Fruit fly (Drosophila melanogaster) whole organism, embryonic: ENCODE measurements around the gene COX7AL.

Source experiments
- CG11093 ChIP-seq: fragments of 200-800 bp; sonication (Bioruptor generic); IDR thresholded peaks from 3 replicates; pipeline ENCODE4 v1.3.6; 2022; ENCODE audit warnings: missing biosample characterization, missing genetic modification characterization
- CG11247 ChIP-seq: fragments of 200-800 bp; sonication (Bioruptor generic); IDR thresholded peaks from 2 replicates; pipeline ENCODE4 v1.3.6; 2022; ENCODE audit warnings: missing biosample characterization, missing genetic modification characterization
- CG11398 ChIP-seq: fragments of 200-800 bp; sonication (Bioruptor generic); optimal IDR thresholded peaks from 2 replicates; lab custom pipeline; 2016; ENCODE audit warnings: missing biosample characterization, missing genetic modification characterization
- CG12104 ChIP-seq: fragments of 200-800 bp; sonication (Bioruptor generic); optimal IDR thresholded peaks from 3 replicates; lab custom pipeline; 2016; ENCODE audit warnings: missing biosample characterization, missing genetic modification characterization
- CG13424 ChIP-seq: fragments of 200-800 bp; sonication (Bioruptor generic); optimal IDR thresholded peaks from 2 replicates; lab custom pipeline; 2019; ENCODE audit warnings: missing biosample characterization, mild to moderate bottlenecking, missing genetic modification characterization, moderate library complexity
- CG13624 ChIP-seq: fragments of 200-800 bp; sonication (Bioruptor generic); optimal IDR thresholded peaks from 2 replicates; lab custom pipeline; 2016; ENCODE audit warnings: missing biosample characterization, missing genetic modification characterization
- CG15269 ChIP-seq: fragments of 200-800 bp; sonication (Bioruptor generic); optimal IDR thresholded peaks from 2 replicates; lab custom pipeline; 2018; ENCODE audit warnings: missing biosample characterization, mild to moderate bottlenecking, missing genetic modification characterization, moderate library complexity
- CG15696 ChIP-seq: fragments of 200-800 bp; sonication (Bioruptor generic); optimal IDR thresholded peaks from 2 replicates; lab custom pipeline; 2019; ENCODE audit warnings: missing biosample characterization, mild to moderate bottlenecking, missing genetic modification characterization, moderate library complexity
- CG17829 ChIP-seq: fragments of 200-800 bp; optimal IDR thresholded peaks from 2 replicates; lab custom pipeline; 2019; ENCODE audit warnings: missing biosample characterization, mild to moderate bottlenecking, missing genetic modification characterization, moderate library complexity
- CG18476 ChIP-seq: fragments of 200-800 bp; sonication (Bioruptor generic); optimal IDR thresholded peaks from 2 replicates; lab custom pipeline; 2016; ENCODE audit warnings: missing biosample characterization, mild to moderate bottlenecking, missing genetic modification characterization
- CG18599 ChIP-seq: fragments of 200-800 bp; sonication (Bioruptor generic); optimal IDR thresholded peaks from 3 replicates; lab custom pipeline; 2017; ENCODE audit warnings: missing biosample characterization, missing genetic modification characterization, mild to moderate bottlenecking, moderate library complexity, missing genetic modification reagents
- CG2120 ChIP-seq: fragments of 200-800 bp; sonication (Bioruptor generic); optimal IDR thresholded peaks from 3 replicates; lab custom pipeline; 2016; ENCODE audit warnings: missing biosample characterization, missing genetic modification characterization
- CG31388 ChIP-seq: fragments of 200-800 bp; sonication (Bioruptor generic); optimal IDR thresholded peaks from 2 replicates; lab custom pipeline; 2016; ENCODE audit warnings: missing biosample characterization, missing genetic modification characterization
- CG3163 ChIP-seq: fragments of 200-800 bp; sonication (Bioruptor generic); optimal IDR thresholded peaks from 3 replicates; lab custom pipeline; 2016; ENCODE audit warnings: missing biosample characterization, missing genetic modification characterization
- CG32767 ChIP-seq: fragments of 200-800 bp; sonication (Bioruptor generic); IDR thresholded peaks from 2 replicates; pipeline ENCODE4 v1.3.6; 2022; ENCODE audit warnings: missing biosample characterization, missing genetic modification characterization
- CG34376 ChIP-seq: fragments of 200-800 bp; sonication (Bioruptor generic); optimal IDR thresholded peaks from 2 replicates; lab custom pipeline; 2018; ENCODE audit warnings: missing biosample characterization, mild to moderate bottlenecking, missing genetic modification characterization
- CG3847 ChIP-seq: fragments of 200-800 bp; sonication (Bioruptor generic); IDR thresholded peaks from 2 replicates; pipeline ENCODE4 v1.3.6; 2022; ENCODE audit warnings: missing biosample characterization, missing genetic modification characterization
- CG4617 ChIP-seq: fragments of 200-800 bp; sonication (Bioruptor generic); optimal IDR thresholded peaks from 3 replicates; lab custom pipeline; 2016; ENCODE audit warnings: missing biosample characterization, missing genetic modification characterization, borderline replicate concordance
- CG5180 ChIP-seq: fragments of 200-800 bp; sonication (Bioruptor generic); optimal IDR thresholded peaks from 3 replicates; lab custom pipeline; 2017; ENCODE audit warnings: missing biosample characterization, missing genetic modification characterization, mild to moderate bottlenecking, moderate library complexity, missing genetic modification reagents
- CG5953 ChIP-seq: fragments of 200-800 bp; sonication (Bioruptor generic); IDR thresholded peaks from 2 replicates; pipeline ENCODE4 v1.3.6; 2022; ENCODE audit warnings: missing biosample characterization, missing genetic modification characterization
- CG6765 ChIP-seq: fragments of 200-800 bp; sonication (Bioruptor generic); optimal IDR thresholded peaks from 3 replicates; lab custom pipeline; 2017; ENCODE audit warnings: missing biosample characterization, mild to moderate bottlenecking, missing genetic modification characterization
- CG7839 ChIP-seq: fragments of 200-800 bp; sonication (Bioruptor generic); optimal IDR thresholded peaks from 3 replicates; lab custom pipeline; 2018; ENCODE audit warnings: missing biosample characterization, mild to moderate bottlenecking, missing genetic modification characterization, moderate library complexity
- CG8281 ChIP-seq: fragments of 200-800 bp; sonication (Bioruptor generic); optimal IDR thresholded peaks from 2 replicates; lab custom pipeline; 2018; ENCODE audit warnings: missing biosample characterization, mild to moderate bottlenecking, missing genetic modification characterization, moderate library complexity
- CG8924 ChIP-seq: fragments of 200-800 bp; optimal IDR thresholded peaks from 3 replicates; lab custom pipeline; 2019; ENCODE audit warnings: missing biosample characterization, mild to moderate bottlenecking, missing genetic modification characterization, moderate library complexity
- CG9817 ChIP-seq: fragments of 200-800 bp; sonication (Bioruptor generic); optimal IDR thresholded peaks from 2 replicates; lab custom pipeline; 2018; ENCODE audit warnings: missing biosample characterization, mild to moderate bottlenecking, missing genetic modification characterization, moderate library complexity
- Dad ChIP-seq: fragments of 200-800 bp; sonication (Bioruptor generic); optimal IDR thresholded peaks from 3 replicates; lab custom pipeline; 2016; ENCODE audit warnings: missing biosample characterization, missing genetic modification characterization
- Dp ChIP-seq: fragments of 200-800 bp; sonication (Bioruptor generic); optimal IDR thresholded peaks from 2 replicates; lab custom pipeline; 2018; ENCODE audit warnings: missing biosample characterization, mild to moderate bottlenecking, missing genetic modification characterization, moderate library complexity
- E2f1 ChIP-seq: fragments of 200-800 bp; sonication (Bioruptor generic); IDR thresholded peaks from 2 replicates; pipeline ENCODE4 v1.3.6; 2022; ENCODE audit warnings: missing biosample characterization, missing genetic modification characterization
- E2f2 ChIP-seq: fragments of 200-800 bp; sonication (Bioruptor generic); IDR thresholded peaks from 2 replicates; pipeline ENCODE4 v1.3.6; 2022; ENCODE audit warnings: missing biosample characterization, missing genetic modification characterization
- HHEX ChIP-seq: fragments of 200-800 bp; sonication (Bioruptor generic); optimal IDR thresholded peaks from 3 replicates; lab custom pipeline; 2017; ENCODE audit warnings: missing biosample characterization, mild to moderate bottlenecking, missing genetic modification characterization, missing genetic modification reagents
- Hmx ChIP-seq: fragments of 200-800 bp; sonication (Bioruptor generic); optimal IDR thresholded peaks from 2 replicates; lab custom pipeline; 2016; ENCODE audit warnings: missing biosample characterization, missing genetic modification characterization
- Hr51 ChIP-seq, 2 experiments: fragments of 200-800 bp; sonication (Bioruptor generic); optimal IDR thresholded peaks; 2 replicates in 1 of 2; 3 replicates in 1 of 2; lab custom pipeline; 2016 to 2018; ENCODE audit warnings: missing biosample characterization in 2 of 2, missing genetic modification characterization in 2 of 2, mild to moderate bottlenecking in 1 of 2, moderate library complexity in 1 of 2
- Lim3 ChIP-seq: fragments of 200-800 bp; sonication (Bioruptor generic); IDR thresholded peaks from 2 replicates; pipeline ENCODE4 v1.3.6; 2022; ENCODE audit warnings: missing biosample characterization, missing genetic modification characterization
- Mad ChIP-seq: fragments of 200-800 bp; sonication (Bioruptor generic); optimal IDR thresholded peaks from 2 replicates; lab custom pipeline; 2016; ENCODE audit warnings: missing biosample characterization, missing genetic modification characterization
- Neu2 ChIP-seq: fragments of 200-800 bp; sonication (Bioruptor generic); optimal IDR thresholded peaks from 3 replicates; lab custom pipeline; 2016; ENCODE audit warnings: missing biosample characterization, missing genetic modification characterization, borderline replicate concordance
- Nf-YB ChIP-seq: fragments of 200-800 bp; sonication (Bioruptor generic); optimal IDR thresholded peaks from 3 replicates; lab custom pipeline; 2019; ENCODE audit warnings: missing biosample characterization, mild to moderate bottlenecking, missing genetic modification characterization, moderate library complexity
- NfI ChIP-seq: fragments of 200-800 bp; sonication (Bioruptor generic); optimal IDR thresholded peaks from 3 replicates; lab custom pipeline; 2018; ENCODE audit warnings: missing biosample characterization, mild to moderate bottlenecking, missing genetic modification characterization, moderate library complexity
- TFAM ChIP-seq: fragments of 200-800 bp; sonication (Bioruptor generic); optimal IDR thresholded peaks from 2 replicates; lab custom pipeline; 2017; ENCODE audit warnings: missing biosample characterization, missing genetic modification characterization, inconsistent platforms
- abd-A ChIP-seq: fragments of 200-800 bp; sonication (Bioruptor generic); optimal IDR thresholded peaks from 3 replicates; lab custom pipeline; 2019; ENCODE audit warnings: missing biosample characterization, mild to moderate bottlenecking, missing genetic modification characterization, moderate library complexity
- br ChIP-seq: fragments of >200 bp; optimal IDR thresholded peaks from 2 replicates; lab custom pipeline; 2017
- cg ChIP-seq: fragments of 200-800 bp; sonication (Bioruptor generic); optimal IDR thresholded peaks from 3 replicates; lab custom pipeline; 2019; ENCODE audit warnings: missing biosample characterization, mild to moderate bottlenecking, missing genetic modification characterization, moderate library complexity
- croc ChIP-seq: fragments of 200-800 bp; sonication (Bioruptor generic); conservative IDR thresholded peaks from 3 replicates; pipeline ENCODE4 v1.3.6; 2022; ENCODE audit warnings: missing biosample characterization, missing genetic modification characterization
- cwo ChIP-seq: fragments of 200-800 bp; sonication (Bioruptor generic); optimal IDR thresholded peaks from 3 replicates; lab custom pipeline; 2017; ENCODE audit warnings: missing biosample characterization, missing genetic modification characterization, mild to moderate bottlenecking, moderate library complexity, missing genetic modification reagents
- exex ChIP-seq: fragments of 200-800 bp; sonication (Bioruptor generic); optimal IDR thresholded peaks from 4 replicates; lab custom pipeline; 2018; ENCODE audit warnings: missing biosample characterization, mild to moderate bottlenecking, missing genetic modification characterization, moderate library complexity
- gcm2 ChIP-seq: fragments of 200-800 bp; sonication (Bioruptor generic); optimal IDR thresholded peaks from 2 replicates; lab custom pipeline; 2016; ENCODE audit warnings: missing biosample characterization, missing genetic modification characterization
- h ChIP-seq: fragments of >200 bp; optimal IDR thresholded peaks from 2 replicates; lab custom pipeline; 2017
- repo ChIP-seq: fragments of 200-800 bp; sonication (Bioruptor generic); optimal IDR thresholded peaks from 2 replicates; lab custom pipeline; 2016; ENCODE audit warnings: missing biosample characterization, missing genetic modification characterization
- schlank ChIP-seq: fragments of 200-800 bp; sonication (Bioruptor generic); optimal IDR thresholded peaks from 2 replicates; lab custom pipeline; 2018; ENCODE audit warnings: missing biosample characterization, mild to moderate bottlenecking, missing genetic modification characterization
- slp2 ChIP-seq: fragments of 200-800 bp; sonication (Bioruptor generic); optimal IDR thresholded peaks from 2 replicates; lab custom pipeline; 2016; ENCODE audit warnings: missing biosample characterization, missing genetic modification characterization
- stwl ChIP-seq: fragments of 200-800 bp; sonication (Bioruptor generic); optimal IDR thresholded peaks from 3 replicates; lab custom pipeline; 2018; ENCODE audit warnings: missing biosample characterization, mild to moderate bottlenecking, missing genetic modification characterization, moderate library complexity
- tx ChIP-seq: fragments of 200-800 bp; sonication (Bioruptor generic); optimal IDR thresholded peaks from 2 replicates; lab custom pipeline; 2016; ENCODE audit warnings: missing biosample characterization, missing genetic modification characterization

Gene COX7AL

dm6 chr3R:8362259-8362876 is 18.9 kb downstream of the COX7AL start, which contains the start of the genes Veneno and CG7963 (continued):
- TF ChIP-seq CG15696 (tag; lab: Kevin White, UChicago) (peak; percentile 20), cg (GFP tag; lab: Kevin White, UChicago) (no peak), CG11093 (GFP tag; lab: Robert Waterston, UW) (no peak), CG13624 (GFP tag; lab: Kevin White, UChicago) (no peak), repo (GFP tag; lab: Kevin White, UChicago) (no peak), E2f2 (GFP tag; lab: Robert Waterston, UW) (peak; percentile 44), CG2120 (no peak), br (no peak), stwl (peak; percentile 65), CG4617 (GFP tag; lab: Kevin White, UChicago) (peak; percentile 65), CG31388 (GFP tag; lab: Kevin White, UChicago) (no peak), schlank (tag; lab: Kevin White, UChicago) (no peak), Nf-YB (GFP tag; lab: Kevin White, UChicago) (no peak), Dad (GFP tag; lab: Kevin White, UChicago) (no peak), CG8281 (tag; lab: Kevin White, UChicago) (no peak), CG18599 (GFP tag; lab: Kevin White, UChicago) (no peak), abd-A (no peak), CG8924 (tag; lab: Kevin White, UChicago) (peak; percentile 31), exex (tag; lab: Kevin White, UChicago) (no peak), cwo (GFP tag; lab: Kevin White, UChicago) (no peak), Lim3 (GFP tag; lab: Robert Waterston, UW) (no peak), Dp (GFP tag; lab: Kevin White, UChicago) (peak; percentile 44), h (lab: Kevin White, UChicago) (no peak), Hmx (GFP tag; lab: Kevin White, UChicago) (no peak), croc (GFP tag; lab: Robert Waterston, UW) (no peak), CG34376 (GFP tag; lab: Kevin White, UChicago) (no peak), NfI (no peak), HHEX (GFP tag; lab: Kevin White, UChicago) (no peak), CG11398 (GFP tag; lab: Kevin White, UChicago) (no peak), gcm2 (GFP tag; lab: Kevin White, UChicago) (no peak), Neu2 (GFP tag; lab: Kevin White, UChicago) (no peak), CG5180 (GFP tag; lab: Kevin White, UChicago) (no peak), CG5953 (no peak), E2f1 (GFP tag; lab: Robert Waterston, UW) (no peak), CG15269 (tag; lab: Kevin White, UChicago) (no peak), slp2 (GFP tag; lab: Kevin White, UChicago) (no peak), Mad (GFP tag; lab: Kevin White, UChicago) (no peak), CG7839 (peak; percentile 57), CG11247 (no peak), CG18476 (GFP tag; lab: Kevin White, UChicago) (no peak), Hr51 (GFP tag; optimal IDR thresholded peaks at IDR 0.05; lab: Kevin White, UChicago) (no peak), tx (no peak), CG6765 (GFP tag; lab: Kevin White, UChicago) (no peak), CG3163 (GFP tag; lab: Kevin White, UChicago) (no peak), CG9817 (tag; lab: Kevin White, UChicago) (peak; percentile 19), CG12104 (GFP tag; lab: Kevin White, UChicago) (no peak), CG32767 (GFP tag; lab: Robert Waterston, UW) (no peak), CG3847 (peak; percentile 39; the same call in 1 of the 2 replicates), TFAM (GFP tag; lab: Kevin White, UChicago) (no peak), CG17829 (tag; lab: Kevin White, UChicago) (peak; percentile 67), CG13424 (tag; lab: Kevin White, UChicago) (peak; percentile 42)
